Worm (Caenorhabditis elegans) whole organism, midembryonic: ENCODE data around the gene col-133.

Source experiments
- T22C8.4 ChIP-seq: fragments of 200-800 bp; sonication (Bioruptor generic); IDR thresholded peaks from 2 replicates; pipeline ENCODE4 v1.3.6; 2022; ENCODE audit warnings: missing genetic modification characterization, missing compliant biosample characterization
- cog-1 ChIP-seq: sonication (generic microtip); optimal IDR thresholded peaks from 2 replicates; lab custom pipeline; 2016; ENCODE audit warnings: missing genetic modification characterization, missing compliant biosample characterization
- flt-1 ChIP-seq: fragments of 200-800 bp; sonication (Bioruptor generic); IDR thresholded peaks from 2 replicates; pipeline ENCODE4 v1.3.6; 2022; ENCODE audit warnings: missing genetic modification characterization, missing compliant biosample characterization
- klf-2 ChIP-seq: fragments of 200-800 bp; sonication (Bioruptor generic); conservative IDR thresholded peaks from 2 replicates; pipeline ENCODE4 v1.3.6; 2022; ENCODE audit warnings: missing genetic modification reagents, missing genetic modification characterization, missing compliant biosample characterization
- med-1 ChIP-seq: sonication (generic microtip); optimal IDR thresholded peaks from 2 replicates; lab custom pipeline; 2017; ENCODE audit warnings: missing genetic modification characterization, mild to moderate bottlenecking, missing compliant biosample characterization, antibody characterized with exemption, missing genetic modification reagents; ENCODE audit not compliant: insufficient read depth
- tab-1 ChIP-seq: fragments of 200-800 bp; sonication (Bioruptor generic); IDR thresholded peaks from 2 replicates; pipeline ENCODE4 v1.3.6; 2022; ENCODE audit warnings: missing genetic modification characterization, missing compliant biosample characterization
- ztf-23 ChIP-seq: fragments of 200-800 bp; sonication (Bioruptor generic); IDR thresholded peaks from 2 replicates; pipeline ENCODE4 v1.3.6; 2022; ENCODE audit warnings: missing genetic modification reagents, missing genetic modification characterization, missing compliant biosample characterization
- ztf-29 ChIP-seq: fragments of 200-800 bp; sonication (Bioruptor generic); IDR thresholded peaks from 2 replicates; pipeline ENCODE4 v1.3.6; 2022; ENCODE audit warnings: missing genetic modification reagents, missing genetic modification characterization, missing compliant biosample characterization

- TF ChIP-seq T22C8.4 (GFP tag; lab: Robert Waterston, UW) (no peak), med-1 (GFP tag; lab: Kevin White, UChicago) (no peak), ztf-23 (GFP tag; lab: Robert Waterston, UW) (no peak), klf-2 (no peak), tab-1 (GFP tag; lab: Robert Waterston, UW) (no peak), cog-1 (no peak), ztf-29 (no peak), flt-1 (GFP tag; lab: Robert Waterston, UW) (no peak)
Observed at ce11 chrIV:14082956-14083355, 16.2 kb downstream of the col-133 start.
